Fruit fly (Drosophila melanogaster): ENCODE data around the gene COX5BL.

COX5BL gene

DNA sequence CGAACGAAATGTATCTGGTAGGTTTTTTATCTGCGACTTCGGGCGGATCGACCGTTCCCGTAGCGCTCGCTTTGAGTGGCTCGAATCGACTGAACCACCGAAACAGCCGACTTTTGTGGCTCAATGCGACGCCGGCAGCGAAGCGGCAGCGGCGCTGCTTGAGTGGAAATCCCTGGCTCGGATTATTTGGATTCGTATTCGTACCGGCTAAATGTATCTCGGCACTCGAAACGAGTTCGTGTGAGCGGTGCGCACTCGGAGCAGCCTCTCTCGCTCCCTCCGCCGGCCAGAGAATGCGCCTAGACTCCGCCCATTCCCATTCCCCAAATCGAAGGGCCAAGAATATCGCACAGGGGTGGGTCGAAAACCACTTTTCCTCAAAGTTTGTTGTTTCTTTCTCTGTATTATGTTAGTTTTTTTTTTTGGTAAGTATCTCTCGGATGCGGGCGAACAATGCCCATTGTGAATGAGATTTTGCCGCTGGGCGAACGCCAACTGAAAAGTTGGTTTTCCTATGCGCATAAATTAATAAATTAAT is 23.1 kb upstream of the COX5BL start (continued):
- TF ChIP-seq CG17186 (GFP tag; optimal IDR thresholded peaks at IDR 0.05) (no peak), CG6791 (GFP tag; IDR thresholded peaks at IDR 0.05; ENCODE audit: partially characterized antibody) (peak; percentile 44; the same call in 1 of the 3 replicates), CG2129 (GFP tag; IDR thresholded peaks at IDR 0.05; ENCODE audit: partially characterized antibody) (no peak), CG10209 (GFP tag; optimal IDR thresholded peaks at IDR 0.05) (no peak), Pdp1 (GFP tag; optimal IDR thresholded peaks at IDR 0.05) (no peak), zen (tag; optimal IDR thresholded peaks at IDR 0.05) (no peak), CG17568 (GFP tag; optimal IDR thresholded peaks at IDR 0.05) (peak; percentile 25), CG2678 (tag; optimal IDR thresholded peaks at IDR 0.05) (no peak), ewg (GFP tag; optimal IDR thresholded peaks at IDR 0.05) (peak; percentile 33), Hey (tag; optimal IDR thresholded peaks at IDR 0.05) (no peak), CG15601 (tag; optimal IDR thresholded peaks at IDR 0.05) (no peak), esg (GFP tag; conservative IDR thresholded peaks at IDR 0.05) (no peak), dimm (GFP tag; IDR thresholded peaks at IDR 0.05) (no peak), CG1792 (GFP tag; optimal IDR thresholded peaks at IDR 0.05) (no peak), CG2712 (tag; optimal IDR thresholded peaks at IDR 0.05) (peak; percentile 81), CG3065 (GFP tag; optimal IDR thresholded peaks at IDR 0.05) (no peak), peb (GFP tag; IDR thresholded peaks at IDR 0.05) (no peak), Chrac-16 (GFP tag; optimal IDR thresholded peaks at IDR 0.05) (no peak), Dek (tag; optimal IDR thresholded peaks at IDR 0.05) (no peak), CG8924 (tag; optimal IDR thresholded peaks at IDR 0.05) (no peak), CG12769 (tag; optimal IDR thresholded peaks at IDR 0.05) (no peak), abd-A (tag; optimal IDR thresholded peaks at IDR 0.05) (peak; percentile 52), Adf1 (GFP tag; IDR thresholded peaks at IDR 0.05) (peak; percentile 94), CG4820 (GFP tag; optimal IDR thresholded peaks at IDR 0.05) (no peak), ttk (GFP tag; IDR thresholded peaks at IDR 0.05) (peak; percentile 15; the same call in 1 of the 2 replicates), CG6254 (GFP tag; optimal IDR thresholded peaks at IDR 0.05) (no peak), dmrt11E (tag; optimal IDR thresholded peaks at IDR 0.05) (no peak), disco-r (GFP tag; optimal IDR thresholded peaks at IDR 0.05) (no peak), CG10147 (GFP tag; optimal IDR thresholded peaks at IDR 0.05) (no peak), CG4360 (GFP tag; IDR thresholded peaks at IDR 0.05) (0 out of 2 replicates have a peak, but pooled peaks have one; percentile 9), sna (GFP tag; IDR thresholded peaks at IDR 0.05; ENCODE audit: partially characterized antibody) (peak; percentile 62; the same call in 1 of the 2 replicates), Atf-2 (GFP tag; optimal IDR thresholded peaks at IDR 0.05) (no peak), gem (tag; optimal IDR thresholded peaks at IDR 0.05) (no peak), zf30C (GFP tag; optimal IDR thresholded peaks at IDR 0.05) (peak; percentile 64), CG17385 (GFP tag; optimal IDR thresholded peaks at IDR 0.05) (no peak), CG16779 (GFP tag; IDR thresholded peaks at IDR 0.05) (no peak), cg (GFP tag; optimal IDR thresholded peaks at IDR 0.05) (peak; percentile 26), sd (tag; optimal IDR thresholded peaks at IDR 0.05) (peak; percentile 74), Hr51 (GFP tag; optimal IDR thresholded peaks at IDR 0.05) (no peak), Deaf1 (tag; optimal IDR thresholded peaks at IDR 0.05) (peak; percentile 97), tna (GFP tag; IDR thresholded peaks at IDR 0.05; ENCODE audit: partially characterized antibody) (no peak), mam (GFP tag; optimal IDR thresholded peaks at IDR 0.05) (no peak), Dref (GFP tag; IDR thresholded peaks at IDR 0.05) (no peak), B-H1 (GFP tag; IDR thresholded peaks at IDR 0.05) (no peak), CG1603 (tag; optimal IDR thresholded peaks at IDR 0.05) (no peak), salm (tag; optimal IDR thresholded peaks at IDR 0.05) (no peak), da (GFP tag; optimal IDR thresholded peaks at IDR 0.05) (no peak), ase (GFP tag; IDR thresholded peaks at IDR 0.05) (no peak), MTF-1 (GFP tag; optimal IDR thresholded peaks at IDR 0.05; ENCODE audit: borderline replicate concordance) (no peak)
